Worm (Caenorhabditis elegans): ENCODE data around the gene rpt-4.

rpt-4 gene

ce11 chrII:24559-24998 lies 21.4 kb downstream of the rpt-4 start, which contains the start of gene enee-1 (continued):
- peak; percentile 56 for TF ChIP-seq mab-9 (GFP tag; IDR thresholded peaks at IDR 0.05)
- no peak for TF ChIP-seq sptf-1 (tag; optimal IDR thresholded peaks at IDR 0.05)
- TF ChIP-seq aha-1 (tag; optimal IDR thresholded peaks at IDR 0.05) = peak; percentile 61
- peak; percentile 90 for TF ChIP-seq lin-13 (GFP tag; optimal IDR thresholded peaks at IDR 0.05)
- TF ChIP-seq pax-3 (tag; optimal IDR thresholded peaks at IDR 0.05) = peak; percentile 66
- TF ChIP-seq jun-1 (tag; optimal IDR thresholded peaks at IDR 0.05) = peak; percentile 86
- no peak for TF ChIP-seq nhr-12 (tag; optimal IDR thresholded peaks at IDR 0.05)
- peak; percentile 89 to 95 for TF ChIP-seq lsy-2 (tag; optimal IDR thresholded peaks at IDR 0.05)
- peak; percentile 86 for TF ChIP-seq isw-1 (GFP tag; IDR thresholded peaks at IDR 0.05)
- peak; percentile 82 for TF ChIP-seq irx-1 (tag; optimal IDR thresholded peaks at IDR 0.05)
- TF ChIP-seq sup-37 (GFP tag; optimal IDR thresholded peaks at IDR 0.05) = peak; percentile 61
- TF ChIP-seq elt-2 (tag; optimal IDR thresholded peaks at IDR 0.05) = peak; percentile 45
- TF ChIP-seq skn-1 (tag; optimal IDR thresholded peaks at IDR 0.05) = peak; percentile 86
- peak; percentile 91 for TF ChIP-seq snu-23 (GFP tag; optimal IDR thresholded peaks at IDR 0.05)
- TF ChIP-seq zag-1 (tag; optimal IDR thresholded peaks at IDR 0.05) = peak; percentile 72
- no peak for TF ChIP-seq nhr-28 (tag; optimal IDR thresholded peaks at IDR 0.05)
- peak; percentile 72 for TF ChIP-seq C04F5.9 (tag; optimal IDR thresholded peaks at IDR 0.05)
- TF ChIP-seq sox-4 (tag; optimal IDR thresholded peaks at IDR 0.05) = peak; percentile 43
- TF ChIP-seq fkh-4 (tag; optimal IDR thresholded peaks at IDR 0.05; ENCODE audit: borderline replicate concordance) = peak; percentile 50
- no peak for TF ChIP-seq mef-2 (tag; optimal IDR thresholded peaks at IDR 0.05)
- TF ChIP-seq ceh-82 (tag; optimal IDR thresholded peaks at IDR 0.05) = peak; percentile 89 to 93 (median 92)
- peak; percentile 90 for TF ChIP-seq rnt-1 (tag; optimal IDR thresholded peaks at IDR 0.05)
- TF ChIP-seq nhr-85 (tag) = peak; percentile 87
- TF ChIP-seq lin-14 (GFP tag; optimal IDR thresholded peaks at IDR 0.05) = peak; percentile 78
- TF ChIP-seq ets-5 (GFP tag; IDR thresholded peaks at IDR 0.05) = 0 out of 2 replicates have a peak, but pooled peaks have one; percentile 83
- peak; percentile 78 for TF ChIP-seq fkh-10 (GFP tag; optimal IDR thresholded peaks at IDR 0.05)
- peak; percentile 80 for TF ChIP-seq nhr-77 (tag; optimal IDR thresholded peaks at IDR 0.05)
- peak; percentile 72 for TF ChIP-seq ceh-88 (GFP tag; IDR thresholded peaks at IDR 0.05)
- peak in 2 of 6 experiments; percentile 61 to 69 for TF ChIP-seq elt-3 (tag; optimal IDR thresholded peaks at IDR 0.05)
- TF ChIP-seq nhr-71 (tag; optimal IDR thresholded peaks at IDR 0.05) = peak; percentile 93
- peak; percentile 95 to 99 (median 98) for TF ChIP-seq dpl-1 (GFP tag; optimal IDR thresholded peaks at IDR 0.05)
- peak; percentile 93 for TF ChIP-seq nhr-47 (tag; optimal IDR thresholded peaks at IDR 0.05)
- peak; percentile 22 for TF ChIP-seq nhr-237 (tag; optimal IDR thresholded peaks at IDR 0.05)
- TF ChIP-seq efl-1 (optimal IDR thresholded peaks at IDR 0.05) = peak; percentile 85 to 96
- TF ChIP-seq efl-1 (GFP tag; optimal IDR thresholded peaks at IDR 0.05 in 1 of 2) = peak; percentile 98 to 100
- TF ChIP-seq C34B4.2 (tag; optimal IDR thresholded peaks at IDR 0.05) = peak; percentile 26
- TF ChIP-seq pag-3 (tag; optimal IDR thresholded peaks at IDR 0.05; ENCODE audit: borderline replicate concordance, insufficient read depth) = no peak
- TF ChIP-seq xbp-1 (tag; optimal IDR thresholded peaks at IDR 0.05) = peak; percentile 82
- TF ChIP-seq lin-35 (GFP tag; optimal IDR thresholded peaks at IDR 0.05) = peak; percentile 98 to 100
- TF ChIP-seq mep-1 (tag; optimal IDR thresholded peaks at IDR 0.05) = peak; percentile 90

- TF ChIP-seq ets-5 (GFP tag; IDR thresholded peaks at IDR 0.05) = no peak
- no peak for TF ChIP-seq sup-37 (GFP tag; optimal IDR thresholded peaks at IDR 0.05)
- no peak for TF ChIP-seq Y116A8C.19 (tag; optimal IDR thresholded peaks at IDR 0.05; ENCODE audit: borderline replicate concordance)
- no peak for TF ChIP-seq lin-35 (GFP tag; optimal IDR thresholded peaks at IDR 0.05)
- no peak for TF ChIP-seq lsy-2 (tag; optimal IDR thresholded peaks at IDR 0.05)
- 0 out of 2 replicates have a peak, but pooled peaks have one; percentile 17 for TF ChIP-seq mab-9 (GFP tag; IDR thresholded peaks at IDR 0.05)
These were observed 22.3 kb downstream of the rpt-4 start for ce11 chrII:23739-24138.
